Fruit fly (Drosophila melanogaster) whole organism, pupa: ENCODE measurements around the gene opa.
A peak's percentile ranks its signal among the peaks of the same experiment; 100 is the strongest.

Source experiments
- CG10348 ChIP-seq: fragments of 200-800 bp; sonication (Bioruptor generic); IDR thresholded peaks from 2 replicates; pipeline ENCODE4 v1.3.6; 2022; ENCODE audit warnings: missing biosample characterization, missing genetic modification characterization
- CG12605 ChIP-seq: fragments of 200-800 bp; sonication (Bioruptor generic); IDR thresholded peaks from 2 replicates; pipeline ENCODE4 v1.3.6; 2022; ENCODE audit warnings: missing biosample characterization, missing genetic modification characterization
- CG13204 ChIP-seq: fragments of 200-800 bp; sonication (Bioruptor generic); optimal IDR thresholded peaks from 2 replicates; lab custom pipeline; 2018; ENCODE audit warnings: missing biosample characterization, mild to moderate bottlenecking, missing genetic modification characterization, moderate library complexity
- CG14655 ChIP-seq: fragments of 200-800 bp; sonication (Bioruptor generic); optimal IDR thresholded peaks from 3 replicates; lab custom pipeline; 2017; ENCODE audit warnings: mild to moderate bottlenecking, missing biosample characterization, missing genetic modification reagents, missing genetic modification characterization
- CG15710 ChIP-seq: fragments of 200-800 bp; sonication (Bioruptor generic); optimal IDR thresholded peaks from 2 replicates; lab custom pipeline; 2018; ENCODE audit warnings: missing biosample characterization, mild to moderate bottlenecking, missing genetic modification characterization, moderate library complexity
- CG17806 ChIP-seq: fragments of 200-800 bp; sonication (Bioruptor generic); optimal IDR thresholded peaks from 2 replicates; lab custom pipeline; 2018; ENCODE audit warnings: missing biosample characterization, mild to moderate bottlenecking, missing genetic modification characterization, moderate library complexity
- CG32121 ChIP-seq: fragments of 200-800 bp; sonication (Bioruptor generic); IDR thresholded peaks from 2 replicates; pipeline ENCODE4 v1.3.6; 2022; ENCODE audit warnings: missing biosample characterization, missing genetic modification characterization
- CG34367 ChIP-seq: fragments of 200-800 bp; sonication (Bioruptor generic); optimal IDR thresholded peaks from 2 replicates; lab custom pipeline; 2018; ENCODE audit warnings: missing biosample characterization, mild to moderate bottlenecking, missing genetic modification characterization
- CG4496 ChIP-seq: fragments of 200-800 bp; sonication (Bioruptor generic); IDR thresholded peaks from 3 replicates; pipeline ENCODE4 v1.3.6; 2022; ENCODE audit warnings: missing biosample characterization, missing genetic modification characterization
- CG8159 ChIP-seq: fragments of 200-800 bp; sonication (Bioruptor generic); optimal IDR thresholded peaks from 3 replicates; lab custom pipeline; 2018; ENCODE audit warnings: missing biosample characterization, mild to moderate bottlenecking, missing genetic modification characterization, moderate library complexity
- CG8301 ChIP-seq: fragments of 200-800 bp; sonication (Bioruptor generic); optimal IDR thresholded peaks from 2 replicates; lab custom pipeline; 2018; ENCODE audit warnings: missing biosample characterization, mild to moderate bottlenecking, missing genetic modification characterization
- CG9948 ChIP-seq: fragments of 200-800 bp; sonication (Bioruptor generic); optimal IDR thresholded peaks from 2 replicates; lab custom pipeline; 2018; ENCODE audit warnings: missing biosample characterization, mild to moderate bottlenecking, missing genetic modification characterization, moderate library complexity
- D1 ChIP-seq: fragments of 200-800 bp; sonication (Bioruptor generic); optimal IDR thresholded peaks from 2 replicates; lab custom pipeline; 2018; ENCODE audit warnings: missing biosample characterization, mild to moderate bottlenecking, missing genetic modification characterization, moderate library complexity
- EcR ChIP-seq: fragments of 200-800 bp; sonication (Bioruptor generic); optimal IDR thresholded peaks from 3 replicates; lab custom pipeline; 2019; ENCODE audit warnings: missing biosample characterization, missing genetic modification characterization, mild to moderate bottlenecking, moderate library complexity, missing genetic modification reagents
- Ets98B ChIP-seq: fragments of 200-800 bp; sonication (Bioruptor generic); IDR thresholded peaks from 2 replicates; pipeline ENCODE4 v1.3.6; 2022; ENCODE audit warnings: missing biosample characterization, missing genetic modification characterization
- Pif1A ChIP-seq: fragments of 200-800 bp; sonication (Bioruptor generic); optimal IDR thresholded peaks from 3 replicates; lab custom pipeline; 2016; ENCODE audit warnings: missing biosample characterization, missing genetic modification characterization
- Pif1B ChIP-seq: fragments of 200-800 bp; sonication (Bioruptor generic); optimal IDR thresholded peaks from 3 replicates; lab custom pipeline; 2016; ENCODE audit warnings: missing biosample characterization, missing genetic modification characterization
- Snoo ChIP-seq: fragments of 200-800 bp; sonication (Bioruptor generic); optimal IDR thresholded peaks from 3 replicates; lab custom pipeline; 2017; ENCODE audit warnings: missing biosample characterization, mild to moderate bottlenecking, missing genetic modification characterization, inconsistent platforms
- fd96Ca ChIP-seq: fragments of 200-800 bp; sonication (Bioruptor generic); IDR thresholded peaks from 3 replicates; pipeline ENCODE4 v1.3.6; 2022; ENCODE audit warnings: missing biosample characterization, missing genetic modification characterization
- gl ChIP-seq: fragments of 200-800 bp; sonication (Bioruptor generic); optimal IDR thresholded peaks from 2 replicates; lab custom pipeline; 2018; ENCODE audit warnings: missing biosample characterization, mild to moderate bottlenecking, missing genetic modification characterization
- rn ChIP-seq: fragments of 200-800 bp; sonication (Bioruptor generic); IDR thresholded peaks from 2 replicates; pipeline ENCODE4 v1.3.6; 2022; ENCODE audit warnings: missing biosample characterization, missing genetic modification characterization

Gene opa

dm6 chr3R:4833636-4834035, 19.0 kb upstream of the opa start:
- TF ChIP-seq CG9948 (tag; lab: Kevin White, UChicago): no peak
- no peak for TF ChIP-seq CG15710 (tag; lab: Kevin White, UChicago)
- TF ChIP-seq CG8159 (tag; lab: Kevin White, UChicago): no peak
- no peak for TF ChIP-seq CG17806
- TF ChIP-seq Pif1B (GFP tag; lab: Kevin White, UChicago): no peak
- no peak for TF ChIP-seq gl
- TF ChIP-seq CG32121: no peak
- TF ChIP-seq CG12605: no peak
- TF ChIP-seq CG34367 (tag; lab: Kevin White, UChicago): no peak
- TF ChIP-seq CG4496: no peak
- TF ChIP-seq CG10348 (GFP tag; lab: Robert Waterston, UW): no peak
- TF ChIP-seq Ets98B: no peak
- TF ChIP-seq CG14655 (GFP tag; lab: Kevin White, UChicago): no peak
- TF ChIP-seq Pif1A (GFP tag; lab: Kevin White, UChicago): no peak
- no peak for TF ChIP-seq rn (GFP tag; lab: Robert Waterston, UW)
- TF ChIP-seq fd96Ca (GFP tag; lab: Robert Waterston, UW): no peak
- TF ChIP-seq EcR (GFP tag; lab: Kevin White, UChicago): no peak

- no peak for TF ChIP-seq CG15710 (tag; lab: Kevin White, UChicago)
- no peak for TF ChIP-seq Pif1A (GFP tag; lab: Kevin White, UChicago)
- no peak for TF ChIP-seq CG10348 (GFP tag; lab: Robert Waterston, UW)
- no peak for TF ChIP-seq rn (GFP tag; lab: Robert Waterston, UW)
- TF ChIP-seq CG14655 (GFP tag; lab: Kevin White, UChicago): no peak
- TF ChIP-seq fd96Ca (GFP tag; lab: Robert Waterston, UW): 0 out of 3 replicates have a peak, but pooled peaks have one; percentile 21
- TF ChIP-seq, all 21 proteins: peak for 1
Observed at dm6 chr3R:4835315-4835714, 17.3 kb upstream of the opa start.

dm6 chr3R:4840757-4841156, 11.9 kb upstream of the opa start:
- TF ChIP-seq CG8301 (tag; lab: Kevin White, UChicago) (no peak), CG17806 (no peak), CG10348 (GFP tag; lab: Robert Waterston, UW) (no peak), CG8159 (tag; lab: Kevin White, UChicago) (no peak)

- no peak for TF ChIP-seq Pif1B (GFP tag; lab: Kevin White, UChicago)
- no peak for TF ChIP-seq rn (GFP tag; lab: Robert Waterston, UW)
- TF ChIP-seq CG15710 (tag; lab: Kevin White, UChicago): no peak
- TF ChIP-seq CG34367 (tag; lab: Kevin White, UChicago): no peak
- TF ChIP-seq D1 (tag; lab: Kevin White, UChicago): no peak
- no peak for TF ChIP-seq Ets98B
Observed at dm6 chr3R:4842958-4843357, 9.7 kb upstream of the opa start.

- TF ChIP-seq gl: no peak
- TF ChIP-seq CG32121: no peak
- no peak for TF ChIP-seq CG17806
- no peak for TF ChIP-seq CG14655 (GFP tag; lab: Kevin White, UChicago)
- TF ChIP-seq CG13204 (GFP tag; lab: Kevin White, UChicago): no peak
- TF ChIP-seq Snoo (tag; lab: Kevin White, UChicago): no peak
- TF ChIP-seq Pif1A (GFP tag; lab: Kevin White, UChicago): no peak
Observed at dm6 chr3R:4845353-4845752, 7.3 kb upstream of the opa start.

dm6 chr3R:4846194-4846593, 6.4 kb upstream of the opa start:
- no peak for TF ChIP-seq CG10348 (GFP tag; lab: Robert Waterston, UW)
- no peak for TF ChIP-seq CG34367 (tag; lab: Kevin White, UChicago)

dm6 chr3R:4846787-4847186, 5.8 kb upstream of the opa start:
- TF ChIP-seq gl (no peak), CG15710 (tag; lab: Kevin White, UChicago) (no peak), Pif1A (GFP tag; lab: Kevin White, UChicago) (no peak), Ets98B (no peak), CG10348 (GFP tag; lab: Robert Waterston, UW) (no peak), CG34367 (tag; lab: Kevin White, UChicago) (no peak), CG32121 (no peak), CG14655 (GFP tag; lab: Kevin White, UChicago) (no peak), CG4496 (no peak)

- TF ChIP-seq EcR (GFP tag; lab: Kevin White, UChicago) (no peak), CG13204 (GFP tag; lab: Kevin White, UChicago) (no peak), Pif1B (GFP tag; lab: Kevin White, UChicago) (no peak), Snoo (tag; lab: Kevin White, UChicago) (no peak), fd96Ca (GFP tag; lab: Robert Waterston, UW) (no peak), CG9948 (tag; lab: Kevin White, UChicago) (no peak), CG17806 (no peak)
Observed at dm6 chr3R:4847388-4847787, 5.2 kb upstream of the opa start.
